Fruit fly (Drosophila melanogaster): ENCODE results near the gene CG5149.
A peak's percentile ranks its signal among the peaks of the same experiment; 100 is the strongest.

The CG5149 gene

dm6 chr2L:7411947-7412621, 24.0 kb upstream of the CG5149 start, which contains the start of gene chm (continued):
- TF ChIP-seq CG12942 (GFP tag; optimal IDR thresholded peaks at IDR 0.05) (no peak), ap (GFP tag; IDR thresholded peaks at IDR 0.05) (0 out of 2 replicates have a peak, but pooled peaks have one; percentile 9), GATAe (GFP tag; conservative IDR thresholded peaks at IDR 0.05) (no peak), CG6765 (GFP tag; optimal IDR thresholded peaks at IDR 0.05) (no peak), Usf (GFP tag; optimal IDR thresholded peaks at IDR 0.05) (no peak), CG9609 (GFP tag; optimal IDR thresholded peaks at IDR 0.05) (no peak), danr (GFP tag; IDR thresholded peaks at IDR 0.05) (no peak), ATbp (GFP tag; optimal IDR thresholded peaks at IDR 0.05) (no peak), ham (GFP tag; IDR thresholded peaks at IDR 0.05) (no peak), CG7839 (tag; optimal IDR thresholded peaks at IDR 0.05) (peak; percentile 34), MESR4 (GFP tag; optimal IDR thresholded peaks at IDR 0.05) (peak; percentile 65), Mad (GFP tag; optimal IDR thresholded peaks at IDR 0.05) (peak; percentile 6), sim (GFP tag; IDR thresholded peaks at IDR 0.05) (no peak), CG15514 (GFP tag; optimal IDR thresholded peaks at IDR 0.05) (peak; percentile 46), CHES-1-like (GFP tag; optimal IDR thresholded peaks at IDR 0.05) (peak; percentile 88), CG31224 (GFP tag; IDR thresholded peaks at IDR 0.05) (no peak), CG13296 (GFP tag; optimal IDR thresholded peaks at IDR 0.05) (peak; percentile 28), CG2875 (GFP tag; optimal IDR thresholded peaks at IDR 0.05) (no peak), H2.0 (GFP tag; IDR thresholded peaks at IDR 0.05) (no peak), Side (GFP tag; optimal IDR thresholded peaks at IDR 0.05) (peak; percentile 11), mld (GFP tag; IDR thresholded peaks at IDR 0.05; ENCODE audit: partially characterized antibody) (peak; percentile 75), trem (tag; optimal IDR thresholded peaks at IDR 0.05) (peak; percentile 52), CG13624 (GFP tag; optimal IDR thresholded peaks at IDR 0.05) (peak; percentile 38), grn (GFP tag; optimal IDR thresholded peaks at IDR 0.05) (no peak), otp (GFP tag; IDR thresholded peaks at IDR 0.05) (no peak), CG13424 (tag; optimal IDR thresholded peaks at IDR 0.05) (peak; percentile 25), kay (GFP tag; optimal IDR thresholded peaks at IDR 0.05) (no peak), eyg (GFP tag; optimal IDR thresholded peaks at IDR 0.05) (no peak), CG12391 (tag; optimal IDR thresholded peaks at IDR 0.05) (peak; percentile 52), Dref (GFP tag; IDR thresholded peaks at IDR 0.05) (peak; percentile 56), CG7928 (GFP tag; optimal IDR thresholded peaks at IDR 0.05) (no peak), fd102C (GFP tag; optimal IDR thresholded peaks at IDR 0.05) (no peak), sna (GFP tag; IDR thresholded peaks at IDR 0.05; ENCODE audit: partially characterized antibody) (peak; percentile 90), CG7271 (tag; optimal IDR thresholded peaks at IDR 0.05) (no peak), B-H2 (GFP tag; optimal IDR thresholded peaks at IDR 0.05) (peak; percentile 41), CG8089 (GFP tag; optimal IDR thresholded peaks at IDR 0.05) (peak; percentile 1), tap (tag; optimal IDR thresholded peaks at IDR 0.05) (no peak), Elba2 (GFP tag; optimal IDR thresholded peaks at IDR 0.05) (no peak), bbx (GFP tag; IDR thresholded peaks at IDR 0.05; ENCODE audit: partially characterized antibody) (peak; percentile 87), CG15073 (GFP tag; optimal IDR thresholded peaks at IDR 0.05) (no peak), cwo (GFP tag; optimal IDR thresholded peaks at IDR 0.05) (no peak), eve (GFP tag; optimal IDR thresholded peaks at IDR 0.05) (no peak), CG30431 (GFP tag; optimal IDR thresholded peaks at IDR 0.05) (no peak), unc-4 (GFP tag; IDR thresholded peaks at IDR 0.05; ENCODE audit: partially characterized antibody) (peak; percentile 91), CG11504 (tag; optimal IDR thresholded peaks at IDR 0.05) (peak; percentile 52), slbo (GFP tag; IDR thresholded peaks at IDR 0.05) (peak; percentile 67), tna (GFP tag; IDR thresholded peaks at IDR 0.05; ENCODE audit: partially characterized antibody) (peak; percentile 64), CG17328 (GFP tag; IDR thresholded peaks at IDR 0.05) (no peak), Xbp1 (GFP tag; optimal IDR thresholded peaks at IDR 0.05) (peak; percentile 49), h (optimal IDR thresholded peaks at IDR 0.05) (no peak)

All from whole organism, embryonic.